Fruit fly (Drosophila melanogaster): ENCODE results near the gene CG3213.

CG3213 gene

DNA sequence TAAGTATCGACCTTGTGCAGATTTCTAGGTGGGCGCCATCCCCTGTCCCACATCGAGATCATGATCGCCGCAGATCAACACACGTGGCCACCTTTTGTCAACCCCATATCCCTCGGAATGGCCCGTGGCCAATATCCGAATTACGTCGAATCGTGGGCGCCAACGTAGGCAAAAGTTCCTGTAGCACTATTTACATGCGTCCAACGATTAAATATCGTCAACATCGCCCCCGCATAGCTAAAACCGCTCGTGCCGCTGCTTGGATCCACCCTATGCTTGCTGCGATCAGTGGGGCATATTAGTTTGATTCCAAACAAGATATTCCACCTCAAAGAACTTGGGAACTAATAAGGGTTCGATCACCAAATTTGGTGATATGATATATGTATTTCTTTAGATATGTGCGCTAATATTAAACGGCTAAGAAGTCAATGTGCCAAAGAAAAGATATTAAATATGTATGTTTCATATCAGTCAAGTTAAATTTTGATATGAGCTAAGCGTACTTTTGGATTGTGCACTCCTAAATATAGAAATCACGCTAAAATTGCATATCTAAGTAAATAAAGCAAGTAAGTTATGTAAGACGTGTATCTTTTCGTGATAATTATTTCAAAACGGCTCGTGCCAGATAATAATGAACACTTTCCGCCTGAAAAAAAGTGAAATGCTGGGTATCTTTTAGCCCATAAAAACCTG is 42.2 kb downstream of the CG3213 start (continued):
- no peak for TF ChIP-seq Lhr (GFP tag; optimal IDR thresholded peaks at IDR 0.05)
- no peak for TF ChIP-seq salm (tag; optimal IDR thresholded peaks at IDR 0.05)
- TF ChIP-seq CG30431 (GFP tag; optimal IDR thresholded peaks at IDR 0.05), result no peak
- TF ChIP-seq CG6272 (GFP tag; IDR thresholded peaks at IDR 0.05), result no peak
- no peak for TF ChIP-seq CG4707 (GFP tag; optimal IDR thresholded peaks at IDR 0.05)
- peak; percentile 41 for TF ChIP-seq Hsf (GFP tag; optimal IDR thresholded peaks at IDR 0.05)
- TF ChIP-seq sens-2 (GFP tag; IDR thresholded peaks at IDR 0.05), result no peak
- peak; percentile 50 for TF ChIP-seq Bteb2 (GFP tag; optimal IDR thresholded peaks at IDR 0.05)
- no peak for TF ChIP-seq CG12299 (tag; optimal IDR thresholded peaks at IDR 0.05)
- peak; percentile 15 for TF ChIP-seq CG8388 (GFP tag; optimal IDR thresholded peaks at IDR 0.05)
- peak; percentile 40; the same call in 1 of the 2 replicates for TF ChIP-seq Rfx (GFP tag; IDR thresholded peaks at IDR 0.05)
- peak; percentile 68 for TF ChIP-seq CG18619 (GFP tag; optimal IDR thresholded peaks at IDR 0.05)
- TF ChIP-seq zfh2 (GFP tag; optimal IDR thresholded peaks at IDR 0.05), result peak; percentile 42
- TF ChIP-seq zen (tag; optimal IDR thresholded peaks at IDR 0.05), result no peak
- TF ChIP-seq CG8089 (GFP tag; optimal IDR thresholded peaks at IDR 0.05), result no peak
- TF ChIP-seq CG10321 (GFP tag; IDR thresholded peaks at IDR 0.05), result no peak
- no peak for TF ChIP-seq CG10431 (GFP tag; optimal IDR thresholded peaks at IDR 0.05)
- TF ChIP-seq CG11456 (GFP tag; IDR thresholded peaks at IDR 0.05), result no peak
- TF ChIP-seq nerfin-1 (tag; optimal IDR thresholded peaks at IDR 0.05), result no peak
- TF ChIP-seq CG42726 (GFP tag; IDR thresholded peaks at IDR 0.05; ENCODE audit: partially characterized antibody), result no peak
- TF ChIP-seq CG12104 (GFP tag; optimal IDR thresholded peaks at IDR 0.05), result no peak
- TF ChIP-seq pros (GFP tag; optimal IDR thresholded peaks at IDR 0.05), result no peak
- TF ChIP-seq CG7745 (tag; optimal IDR thresholded peaks at IDR 0.05), result no peak
- TF ChIP-seq gcm2 (GFP tag; optimal IDR thresholded peaks at IDR 0.05), result no peak
- TF ChIP-seq tin (GFP tag; optimal IDR thresholded peaks at IDR 0.05), result peak; percentile 33
- no peak for TF ChIP-seq CG8290 (GFP tag; optimal IDR thresholded peaks at IDR 0.05)
- peak in 1 of 2 experiments; percentile 68 for TF ChIP-seq CG8290 (tag; optimal IDR thresholded peaks at IDR 0.05)
- TF ChIP-seq lab (GFP tag; optimal IDR thresholded peaks at IDR 0.05), result no peak
- TF ChIP-seq GATAe (GFP tag; conservative IDR thresholded peaks at IDR 0.05), result no peak
- TF ChIP-seq wor (GFP tag; IDR thresholded peaks at IDR 0.05), result no peak
- peak; percentile 55 for TF ChIP-seq lilli (GFP tag; optimal IDR thresholded peaks at IDR 0.05)
- no peak for TF ChIP-seq CG14710 (tag; optimal IDR thresholded peaks at IDR 0.05)
- no peak for TF ChIP-seq jigr1 (GFP tag; IDR thresholded peaks at IDR 0.05)
- TF ChIP-seq Six4 (GFP tag; optimal IDR thresholded peaks at IDR 0.05), result peak; percentile 24
- no peak for TF ChIP-seq CG7963 (GFP tag; IDR thresholded peaks at IDR 0.05; ENCODE audit: partially characterized antibody)
- TF ChIP-seq slp2 (GFP tag; optimal IDR thresholded peaks at IDR 0.05), result peak; percentile 52
- no peak for TF ChIP-seq gsb (GFP tag; IDR thresholded peaks at IDR 0.05)
- no peak for TF ChIP-seq CG2116 (GFP tag; optimal IDR thresholded peaks at IDR 0.05)
- no peak for TF ChIP-seq Awh (GFP tag; IDR thresholded peaks at IDR 0.05)
- TF ChIP-seq amos (GFP tag; IDR thresholded peaks at IDR 0.05; ENCODE audit: partially characterized antibody), result no peak
- TF ChIP-seq Hand (GFP tag; optimal IDR thresholded peaks at IDR 0.05), result no peak
- TF ChIP-seq en (GFP tag; optimal IDR thresholded peaks at IDR 0.05), result no peak
- no peak for TF ChIP-seq lbe (GFP tag; optimal IDR thresholded peaks at IDR 0.05)
- TF ChIP-seq CG9215 (GFP tag; IDR thresholded peaks at IDR 0.05), result peak; percentile 27; the same call in 1 of the 2 replicates
- no peak for TF ChIP-seq jing (GFP tag; optimal IDR thresholded peaks at IDR 0.05)
- no peak for TF ChIP-seq cato (GFP tag; optimal IDR thresholded peaks at IDR 0.05; ENCODE audit: borderline replicate concordance)
- no peak for TF ChIP-seq CG43689 (GFP tag; IDR thresholded peaks at IDR 0.05)
- TF ChIP-seq slbo (GFP tag; IDR thresholded peaks at IDR 0.05), result peak; percentile 50; the same call in 1 of the 2 replicates
- no peak for TF ChIP-seq Dref (GFP tag; IDR thresholded peaks at IDR 0.05)
- TF ChIP-seq exex (tag; optimal IDR thresholded peaks at IDR 0.05), result no peak
- no peak for TF ChIP-seq CG4730 (GFP tag; IDR thresholded peaks at IDR 0.05)

All from whole organism, embryonic.